Fruit fly (Drosophila melanogaster) whole organism, prepupa: ENCODE data around the gene sphe.
A peak's percentile ranks its signal among the peaks of the same experiment; 100 is the strongest.

Source experiments
- CG10631 ChIP-seq: fragments of 200-800 bp; sonication (Bioruptor generic); optimal IDR thresholded peaks from 2 replicates; lab custom pipeline; 2016; ENCODE audit warnings: missing biosample characterization, missing genetic modification characterization
- Met ChIP-seq: fragments of 200-800 bp; sonication (Bioruptor generic); optimal IDR thresholded peaks from 3 replicates; lab custom pipeline; 2016; ENCODE audit warnings: missing biosample characterization, missing genetic modification characterization
- Sox102F ChIP-seq: fragments of 200-800 bp; sonication (Bioruptor generic); optimal IDR thresholded peaks from 2 replicates; lab custom pipeline; 2016; ENCODE audit warnings: missing biosample characterization, mild to moderate bottlenecking, missing genetic modification characterization
- fkh ChIP-seq: fragments of 200-800 bp; sonication (Bioruptor generic); optimal IDR thresholded peaks from 3 replicates; lab custom pipeline; 2017; ENCODE audit warnings: missing biosample characterization, mild to moderate bottlenecking, missing genetic modification characterization, moderate library complexity
- lz ChIP-seq: fragments of 200-800 bp; sonication (Bioruptor generic); optimal IDR thresholded peaks from 3 replicates; lab custom pipeline; 2016; ENCODE audit warnings: missing biosample characterization, missing genetic modification characterization
- net ChIP-seq: fragments of 200-800 bp; sonication (Bioruptor generic); optimal IDR thresholded peaks from 3 replicates; lab custom pipeline; 2016; ENCODE audit warnings: missing biosample characterization, missing genetic modification characterization

- TF ChIP-seq net (no peak), lz (GFP tag; lab: Kevin White, UChicago) (no peak), Met (GFP tag; lab: Kevin White, UChicago) (no peak), CG10631 (GFP tag; lab: Kevin White, UChicago) (no peak), fkh (GFP tag; lab: Kevin White, UChicago) (peak; percentile 96), Sox102F (GFP tag; lab: Kevin White, UChicago) (no peak)
Measured at dm6 chrX:16655724-16656235, 46.0 kb downstream of the sphe start.
